Fruit fly (Drosophila melanogaster) whole organism: ENCODE results near the gene Gr32a.

Experiments used
- CG8478 ChIP-seq: fragments of >200 bp; optimal IDR thresholded peaks from 2 replicates; lab custom pipeline; 2018; ENCODE audit warnings: inconsistent platforms
- Dll ChIP-seq: fragments of >200 bp; optimal IDR thresholded peaks from 2 replicates; lab custom pipeline; 2017
- EcR ChIP-seq, 2 experiments: fragments of >200 bp; optimal IDR thresholded peaks; 2 replicates each; lab custom pipeline; 2017; ENCODE audit warnings: missing biosample characterization in 2 of 2, missing genetic modification characterization in 2 of 2, missing genetic modification reagents in 2 of 2
- pan ChIP-seq: fragments of >200 bp; optimal IDR thresholded peaks from 2 replicates; lab custom pipeline; 2017
- psq ChIP-seq: fragments of >200 bp; optimal IDR thresholded peaks from 2 replicates; lab custom pipeline; 2017
- usp ChIP-seq: fragments of >200 bp; optimal IDR thresholded peaks from 2 replicates; lab custom pipeline; 2017; ENCODE audit warnings: missing biosample characterization, missing genetic modification characterization, mixed read lengths

dm6 chr2L:11155166-11155958, 41.5 kb downstream of the Gr32a start, which contains the start of gene CG6287:
- TF ChIP-seq pan (lab: Kevin White, UChicago), result peak; percentile 46
- TF ChIP-seq psq, result no peak
- peak; percentile 97 for TF ChIP-seq Dll (lab: Kevin White, UChicago)
- TF ChIP-seq CG8478, result no peak
- TF ChIP-seq EcR (GFP tag; optimal IDR thresholded peaks at IDR 0.05; lab: Kevin White, UChicago), result peak; percentile 89 to 96
- no peak for TF ChIP-seq usp (GFP tag; lab: Kevin White, UChicago)
